Worm (Caenorhabditis elegans): ENCODE measurements around the gene CC8.2.

CC8.2 gene

DNA sequence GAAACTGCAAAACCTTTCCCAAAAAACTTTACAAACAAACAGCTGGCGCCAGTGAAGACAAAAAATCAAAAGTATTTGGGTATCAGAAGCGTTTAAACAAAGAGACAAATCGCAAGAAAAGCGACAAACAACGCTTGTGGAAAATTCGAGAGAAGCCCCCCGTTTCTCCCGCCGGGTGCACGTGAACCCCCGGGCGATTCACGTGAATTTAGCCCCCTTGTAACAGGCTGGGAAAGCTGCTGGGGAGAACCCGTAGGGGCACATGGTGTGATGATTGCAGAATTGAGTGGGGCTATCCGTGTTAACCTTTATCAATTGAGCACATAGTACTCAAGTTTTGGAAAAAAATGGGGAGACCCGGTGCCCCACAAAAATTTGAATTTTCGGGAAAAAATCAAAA, 5.7 kb upstream of the CC8.2 start (continued):
- TF ChIP-seq snpc-4 (tag; optimal IDR thresholded peaks at IDR 0.05) (no peak), tra-1 (GFP tag; IDR thresholded peaks at IDR 0.05) (peak; percentile 74), madf-9 (GFP tag; conservative IDR thresholded peaks at IDR 0.05) (no peak), ceh-28 (tag; optimal IDR thresholded peaks at IDR 0.05) (no peak), R02D3.7 (tag; optimal IDR thresholded peaks at IDR 0.05) (no peak), D1046.2 (GFP tag; IDR thresholded peaks at IDR 0.05) (no peak), hlh-11 (tag; optimal IDR thresholded peaks at IDR 0.05) (peak; percentile 93), skn-1 (tag; optimal IDR thresholded peaks at IDR 0.05) (no peak), egl-27 (tag; optimal IDR thresholded peaks at IDR 0.05) (no peak), gei-8 (GFP tag; optimal IDR thresholded peaks at IDR 0.05) (peak; percentile 31), nhr-42 (GFP tag; IDR thresholded peaks at IDR 0.05) (no peak), nhr-48 (tag; optimal IDR thresholded peaks at IDR 0.05) (peak; percentile 95), zfp-2 (tag; optimal IDR thresholded peaks at IDR 0.05) (no peak), attf-4 (tag; optimal IDR thresholded peaks at IDR 0.05) (no peak), lin-39 (tag; optimal IDR thresholded peaks at IDR 0.05) (no peak), daf-16 (GFP tag; optimal IDR thresholded peaks at IDR 0.05) (peak in 1 of 2 experiments; percentile 90), daf-16 (tag; optimal IDR thresholded peaks at IDR 0.05) (peak; percentile 82), nhr-11 (tag; optimal IDR thresholded peaks at IDR 0.05) (peak; percentile 82), lin-15B (tag; optimal IDR thresholded peaks at IDR 0.05) (no peak), Y75B8A.6 (GFP tag; IDR thresholded peaks at IDR 0.05) (0 out of 2 replicates have a peak, but pooled peaks have one; percentile 42), set-16 (GFP tag; IDR thresholded peaks at IDR 0.05) (peak; percentile 58), ceh-20 (GFP tag; IDR thresholded peaks at IDR 0.05) (peak; percentile 91), ZK337.2 (GFP tag; IDR thresholded peaks at IDR 0.05) (no peak), mdt-29 (GFP tag; IDR thresholded peaks at IDR 0.05) (peak; percentile 82), fkh-10 (GFP tag; optimal IDR thresholded peaks at IDR 0.05) (no peak), daf-8 (GFP tag; IDR thresholded peaks at IDR 0.05) (no peak), daf-12 (tag; optimal IDR thresholded peaks at IDR 0.05) (no peak), T26A8.4 (GFP tag; IDR thresholded peaks at IDR 0.05) (peak; percentile 48; the same call in 1 of the 2 replicates), dve-1 (tag; optimal IDR thresholded peaks at IDR 0.05; ENCODE audit: insufficient read depth) (peak; percentile 72), ctbp-1 (GFP tag; IDR thresholded peaks at IDR 0.05) (no peak), lsy-2 (tag; optimal IDR thresholded peaks at IDR 0.05) (peak in 1 of 2 experiments; percentile 48), duxl-1 (tag; optimal IDR thresholded peaks at IDR 0.05; ENCODE audit: poor library complexity) (no peak), dmd-8 (GFP tag; IDR thresholded peaks at IDR 0.05) (no peak), zip-2 (tag; optimal IDR thresholded peaks at IDR 0.05) (no peak), dmd-9 (GFP tag; IDR thresholded peaks at IDR 0.05) (no peak), F44E2.7 (GFP tag; IDR thresholded peaks at IDR 0.05) (no peak), nhr-76 (tag; optimal IDR thresholded peaks at IDR 0.05) (no peak), mep-1 (tag; optimal IDR thresholded peaks at IDR 0.05) (no peak), dpl-1 (GFP tag; optimal IDR thresholded peaks at IDR 0.05) (peak; percentile 24), ztf-7 (tag; optimal IDR thresholded peaks at IDR 0.05) (no peak), lin-1 (GFP tag; IDR thresholded peaks at IDR 0.05) (peak; percentile 53; the same call in 1 of the 2 replicates), nhr-111 (GFP tag; optimal IDR thresholded peaks at IDR 0.05) (no peak), ceh-62 (tag; optimal IDR thresholded peaks at IDR 0.05) (no peak), hlh-30 (tag; optimal IDR thresholded peaks at IDR 0.05; ENCODE audit: insufficient read depth) (peak; percentile 89), cey-2 (tag; optimal IDR thresholded peaks at IDR 0.05; ENCODE audit: borderline replicate concordance, insufficient read depth) (no peak), zag-1 (tag; optimal IDR thresholded peaks at IDR 0.05) (no peak), F10B5.3 (tag; optimal IDR thresholded peaks at IDR 0.05) (no peak), rbr-2 (tag; optimal IDR thresholded peaks at IDR 0.05) (peak; percentile 28), php-3 (GFP tag; IDR thresholded peaks at IDR 0.05) (no peak), mes-2 (tag; optimal IDR thresholded peaks at IDR 0.05; ENCODE audit: poor library complexity, severe bottlenecking) (peak; percentile 26), ama-1 (optimal IDR thresholded peaks at IDR 0.05) (no peak), arid-1 (GFP tag; conservative IDR thresholded peaks at IDR 0.05) (no peak)
